Worm (Caenorhabditis elegans) whole organism, midembryonic: ENCODE measurements around the gene gtf-2E1.

ENCODE experiments used
- T22C8.4 ChIP-seq: fragments of 200-800 bp; sonication (Bioruptor generic); IDR thresholded peaks from 2 replicates; pipeline ENCODE4 v1.3.6; 2022; ENCODE audit warnings: missing genetic modification characterization, missing compliant biosample characterization
- cog-1 ChIP-seq: sonication (generic microtip); optimal IDR thresholded peaks from 2 replicates; lab custom pipeline; 2016; ENCODE audit warnings: missing genetic modification characterization, missing compliant biosample characterization
- flt-1 ChIP-seq: fragments of 200-800 bp; sonication (Bioruptor generic); IDR thresholded peaks from 2 replicates; pipeline ENCODE4 v1.3.6; 2022; ENCODE audit warnings: missing genetic modification characterization, missing compliant biosample characterization
- klf-2 ChIP-seq: fragments of 200-800 bp; sonication (Bioruptor generic); conservative IDR thresholded peaks from 2 replicates; pipeline ENCODE4 v1.3.6; 2022; ENCODE audit warnings: missing genetic modification reagents, missing genetic modification characterization, missing compliant biosample characterization
- med-1 ChIP-seq: sonication (generic microtip); optimal IDR thresholded peaks from 2 replicates; lab custom pipeline; 2017; ENCODE audit warnings: missing genetic modification characterization, mild to moderate bottlenecking, missing compliant biosample characterization, antibody characterized with exemption, missing genetic modification reagents; ENCODE audit not compliant: insufficient read depth
- ref-1 ChIP-seq: fragments of 200-800 bp; sonication (Bioruptor generic); conservative IDR thresholded peaks from 2 replicates; pipeline ENCODE4 v1.3.6; 2022; ENCODE audit warnings: missing genetic modification reagents, missing genetic modification characterization, missing compliant biosample characterization
- tab-1 ChIP-seq: fragments of 200-800 bp; sonication (Bioruptor generic); IDR thresholded peaks from 2 replicates; pipeline ENCODE4 v1.3.6; 2022; ENCODE audit warnings: missing genetic modification characterization, missing compliant biosample characterization
- ztf-29 ChIP-seq: fragments of 200-800 bp; sonication (Bioruptor generic); IDR thresholded peaks from 2 replicates; pipeline ENCODE4 v1.3.6; 2022; ENCODE audit warnings: missing genetic modification reagents, missing genetic modification characterization, missing compliant biosample characterization

ce11 chrIV:17233494-17233893, 21.6 kb upstream of the gtf-2E1 start:
- TF ChIP-seq tab-1 (GFP tag; lab: Robert Waterston, UW) = no peak
- TF ChIP-seq flt-1 (GFP tag; lab: Robert Waterston, UW) = no peak
- TF ChIP-seq ref-1 (GFP tag; lab: Robert Waterston, UW) = no peak
- no peak for TF ChIP-seq klf-2 (GFP tag; lab: Robert Waterston, UW)
- no peak for TF ChIP-seq ztf-29 (GFP tag; lab: Robert Waterston, UW)
- TF ChIP-seq cog-1 (tag; lab: Kevin White, UChicago) = no peak
- TF ChIP-seq T22C8.4 = no peak
- no peak for TF ChIP-seq med-1 (GFP tag; lab: Kevin White, UChicago)
